Worm (Caenorhabditis elegans): ENCODE data around the gene ZK662.2.

DNA sequence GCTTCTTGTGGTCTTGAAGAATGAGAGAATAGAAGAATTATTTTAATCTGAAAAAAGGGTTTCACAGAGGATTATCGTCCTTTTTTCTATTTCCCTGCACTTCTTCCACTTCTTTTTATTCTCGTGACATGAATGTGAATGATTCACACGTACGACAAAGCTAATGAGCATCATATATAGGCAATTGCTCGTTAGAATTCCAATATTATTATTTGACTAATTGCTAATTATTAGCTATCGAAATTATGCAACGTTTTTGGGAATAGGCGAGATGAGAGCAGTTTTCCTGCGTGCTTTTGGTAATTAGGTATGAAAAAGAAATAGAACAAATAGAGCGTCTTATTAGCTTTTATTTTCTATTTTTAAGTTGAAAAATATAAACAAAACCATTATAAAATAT, 38.7 kb upstream of the ZK662.2 start:
- TF ChIP-seq T22C8.4 (GFP tag; IDR thresholded peaks at IDR 0.05), result no peak
- no peak for TF ChIP-seq med-1 (GFP tag; optimal IDR thresholded peaks at IDR 0.05; ENCODE audit: insufficient read depth)
- no peak for TF ChIP-seq tab-1 (GFP tag; IDR thresholded peaks at IDR 0.05)
- TF ChIP-seq flt-1 (GFP tag; IDR thresholded peaks at IDR 0.05), result no peak
